Worm (Caenorhabditis elegans): Measurements from ENCODE around the gene tsen-34.

The tsen-34 gene

ce11 chrIV:4178424-4178823 lies at the start of gene tsen-34:
Gene tsen-34 (plus strand): TSS chrIV:4178457.
- TF ChIP-seq ZK185.1 (tag; optimal IDR thresholded peaks at IDR 0.05; ENCODE audit: poor library complexity, severe bottlenecking) (no peak), B0336.3 (GFP tag; IDR thresholded peaks at IDR 0.05) (0 out of 2 replicates have a peak, but pooled peaks have one; percentile 19), mcd-1 (GFP tag; IDR thresholded peaks at IDR 0.05) (0 out of 2 replicates have a peak, but pooled peaks have one; percentile 6), gei-17 (GFP tag; optimal IDR thresholded peaks at IDR 0.05) (no peak), zim-3 (tag; optimal IDR thresholded peaks at IDR 0.05) (no peak), lin-26 (GFP tag; IDR thresholded peaks at IDR 0.05) (0 out of 2 replicates have a peak, but pooled peaks have one; percentile 16), ceh-40 (GFP tag; IDR thresholded peaks at IDR 0.05) (no peak)

DNA sequence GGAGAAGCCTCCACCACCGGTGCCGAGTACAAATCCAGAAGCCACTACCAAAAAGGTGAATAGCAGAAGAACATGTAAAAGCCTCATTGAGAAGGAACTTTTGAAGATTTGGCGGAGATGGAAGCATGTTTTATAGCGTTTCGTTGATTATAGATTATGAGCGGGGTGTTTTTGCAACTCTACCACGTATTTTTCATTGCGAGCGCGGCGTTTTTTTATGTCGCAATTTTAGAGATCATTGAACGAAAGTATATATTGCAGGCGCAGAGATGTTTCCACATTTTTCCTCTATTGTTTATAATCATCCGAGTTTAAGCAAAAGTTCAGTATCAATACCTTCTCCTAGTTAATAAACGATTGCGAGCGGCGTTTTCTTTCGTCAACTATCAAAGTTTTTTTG lies 42.5 kb upstream of the tsen-34 start, which contains the start of gene F49F1.17:
F49F1.17 (minus strand) TSS at position 101 of the 400 bp plus-strand sequence.
- TF ChIP-seq T07F8.4 (tag; optimal IDR thresholded peaks at IDR 0.05) = no peak
- TF ChIP-seq F49E8.2 (tag; optimal IDR thresholded peaks at IDR 0.05; ENCODE audit: insufficient read depth) = no peak
- no peak for TF ChIP-seq snpc-1.3 (tag; optimal IDR thresholded peaks at IDR 0.05; ENCODE audit: insufficient read depth)
- TF ChIP-seq F22D6.2 (tag; optimal IDR thresholded peaks at IDR 0.05) = no peak
- no peak for TF ChIP-seq mes-4 (tag; optimal IDR thresholded peaks at IDR 0.05)
- TF ChIP-seq madf-6 (GFP tag; IDR thresholded peaks at IDR 0.05) = no peak

DNA sequence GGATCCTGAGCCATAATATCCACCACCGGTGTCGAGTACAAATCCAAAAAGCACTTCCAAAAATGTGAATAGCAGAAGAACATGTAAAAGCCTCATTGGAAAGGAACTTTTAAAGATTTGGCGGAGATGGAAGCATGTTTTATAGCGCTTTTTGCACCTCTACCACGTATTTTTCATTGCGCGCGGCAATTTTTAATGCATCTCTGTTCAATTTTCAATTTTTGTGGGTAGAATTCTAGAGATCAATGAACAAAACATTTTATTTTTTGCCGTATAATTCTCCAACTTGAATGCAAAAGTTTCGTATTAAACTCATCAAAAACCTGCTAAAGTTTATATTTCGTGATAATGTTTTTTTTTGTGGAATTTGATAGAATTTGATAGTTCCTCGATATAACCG lies 40.8 kb upstream of the tsen-34 start, which contains the start of gene F49F1.9:
F49F1.9 (minus strand) TSS at position 101 of the 400 bp plus-strand sequence.
- no peak for TF ChIP-seq F57A8.1 (GFP tag; optimal IDR thresholded peaks at IDR 0.05)
- TF ChIP-seq ztf-26 (tag; optimal IDR thresholded peaks at IDR 0.05) = no peak

- TF ChIP-seq C06A6.2 (GFP tag; conservative IDR thresholded peaks at IDR 0.05) (no peak), ztf-26 (tag; optimal IDR thresholded peaks at IDR 0.05) (no peak), dox-1 (GFP tag; IDR thresholded peaks at IDR 0.05) (no peak), mcd-1 (GFP tag; IDR thresholded peaks at IDR 0.05) (no peak), egl-44 (GFP tag; IDR thresholded peaks at IDR 0.05) (no peak), hlh-12 (tag; optimal IDR thresholded peaks at IDR 0.05) (no peak), bed-2 (GFP tag; IDR thresholded peaks at IDR 0.05) (no peak), ztf-25 (GFP tag; IDR thresholded peaks at IDR 0.05) (no peak), K12H6.12 (tag; optimal IDR thresholded peaks at IDR 0.05) (no peak), lag-1 (GFP tag; IDR thresholded peaks at IDR 0.05) (no peak)
Measured at ce11 chrIV:4139022-4139421, 39.2 kb upstream of the tsen-34 start, which contains the start of gene F49F1.10. Gene F49F1.10 (minus strand): TSS chrIV:4139122.

DNA sequence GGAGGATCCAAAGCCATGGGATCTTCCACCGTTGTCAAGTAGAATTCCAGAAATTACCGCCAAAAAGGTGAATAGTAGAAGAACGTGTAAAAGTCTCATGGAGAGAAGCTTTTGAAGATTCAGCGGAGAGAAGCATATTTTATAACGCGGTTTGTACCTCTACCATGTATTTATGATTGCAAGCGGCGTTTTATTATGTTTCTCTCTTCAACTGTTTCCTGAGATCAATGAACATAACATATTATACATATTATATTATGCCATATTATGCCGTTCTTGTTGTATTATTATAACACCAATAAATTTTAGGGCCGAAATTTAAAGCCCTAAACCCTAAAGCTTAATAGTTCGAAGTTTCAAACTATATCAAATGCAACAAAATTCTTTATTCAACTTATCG lies 38.0 kb upstream of the tsen-34 start, which contains the start of gene F49F1.18:
F49F1.18 (minus strand) TSS at position 101 of the 400 bp plus-strand sequence.
- TF ChIP-seq zim-3 (tag; optimal IDR thresholded peaks at IDR 0.05) = no peak
- TF ChIP-seq madf-10 (tag; optimal IDR thresholded peaks at IDR 0.05) = no peak
- TF ChIP-seq attf-5 (GFP tag; optimal IDR thresholded peaks at IDR 0.05) = no peak
- no peak for TF ChIP-seq somi-1 (GFP tag; optimal IDR thresholded peaks at IDR 0.05)
- TF ChIP-seq snpc-3.4 (tag; optimal IDR thresholded peaks at IDR 0.05) = no peak
- no peak for TF ChIP-seq F39B2.1 (GFP tag; IDR thresholded peaks at IDR 0.05)
- no peak for TF ChIP-seq athp-1 (tag; optimal IDR thresholded peaks at IDR 0.05)
- TF ChIP-seq B0336.3 (GFP tag; IDR thresholded peaks at IDR 0.05) = no peak
- no peak for TF ChIP-seq F33H1.4 (GFP tag; IDR thresholded peaks at IDR 0.05)
- no peak for TF ChIP-seq tlf-1 (GFP tag; optimal IDR thresholded peaks at IDR 0.05)
- no peak for TF ChIP-seq Y56A3A.18 (GFP tag; IDR thresholded peaks at IDR 0.05)
- no peak for TF ChIP-seq bed-2 (GFP tag; IDR thresholded peaks at IDR 0.05)
- TF ChIP-seq let-607 (tag; optimal IDR thresholded peaks at IDR 0.05) = no peak
- no peak for TF ChIP-seq egl-18 (GFP tag; IDR thresholded peaks at IDR 0.05)

Measured in whole organism, young adult.